Worm (Caenorhabditis elegans): ENCODE data around the gene F21D5.5.

DNA sequence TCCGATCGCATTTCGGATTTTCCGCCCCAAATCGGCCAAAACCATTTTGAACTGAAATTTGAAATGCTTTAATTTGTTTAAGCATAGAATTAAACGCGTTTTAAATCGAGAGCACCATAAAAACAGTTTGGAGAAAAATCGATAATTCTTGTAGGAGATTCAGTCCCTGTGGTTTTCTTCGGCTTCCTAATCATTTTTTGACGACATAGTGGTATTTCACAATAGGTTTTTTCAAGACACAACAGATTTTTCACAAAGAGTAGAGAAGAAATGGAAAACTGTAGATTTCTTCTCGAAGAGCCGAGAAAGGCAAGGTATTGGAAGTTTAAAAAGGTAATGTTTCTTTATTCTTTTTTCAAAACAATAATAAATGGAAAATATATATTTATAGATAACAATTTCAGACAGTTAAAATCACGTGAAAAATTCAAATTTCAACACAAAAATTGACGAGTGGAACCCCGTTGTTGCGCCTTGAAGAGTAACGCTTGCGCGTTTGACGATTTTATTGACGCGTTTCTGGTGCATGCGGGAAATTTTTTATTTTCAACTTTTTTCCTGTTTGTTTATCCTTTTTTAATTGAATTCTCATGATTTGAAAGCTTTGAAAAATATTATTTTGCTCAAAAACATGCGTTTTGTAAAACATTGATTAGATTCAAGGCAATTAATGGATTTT, 4.6 kb upstream of the F21D5.5 start, which contains the start of gene F21D5.7:
- TF ChIP-seq pha-4 (tag; optimal IDR thresholded peaks at IDR 0.05), result peak; percentile 25
- no peak for TF ChIP-seq die-1 (tag; optimal IDR thresholded peaks at IDR 0.05)
- TF ChIP-seq egl-44 (GFP tag; IDR thresholded peaks at IDR 0.05), result no peak
- TF ChIP-seq hlh-12 (tag; optimal IDR thresholded peaks at IDR 0.05), result no peak
- no peak for TF ChIP-seq ets-4 (GFP tag; optimal IDR thresholded peaks at IDR 0.05)

Measured in whole organism, young adult.